Worm (Caenorhabditis elegans) whole organism, L4 larva: ENCODE results near the gene C37C3.1.

ENCODE experiments used
- F10B5.3 ChIP-seq: sonication (generic microtip); optimal IDR thresholded peaks from 2 replicates; lab custom pipeline; 2016; ENCODE audit warnings: mild to moderate bottlenecking, missing genetic modification characterization, missing compliant biosample characterization
- F26F4.8 ChIP-seq: fragments of 200-800 bp; sonication (Bioruptor generic); conservative IDR thresholded peaks from 2 replicates; pipeline ENCODE4 v1.3.6; 2022; ENCODE audit warnings: missing genetic modification characterization, missing compliant biosample characterization
- F44E2.7 ChIP-seq: fragments of 200-800 bp; sonication (Bioruptor generic); IDR thresholded peaks from 2 replicates; pipeline ENCODE4 v2.1.2; 2022; ENCODE audit warnings: missing genetic modification characterization, missing compliant biosample characterization
- Y105C5A.15 ChIP-seq: fragments of 200-800 bp; sonication (Bioruptor generic); IDR thresholded peaks from 2 replicates; pipeline ENCODE4 v1.3.6; 2022; ENCODE audit warnings: missing genetic modification characterization, missing compliant biosample characterization
- aha-1 ChIP-seq: fragments of 150-350 bp; peaks from one replicate; lab custom pipeline; 2014; ENCODE audit warnings: missing biosample characterization, missing genetic modification characterization
- aly-2 ChIP-seq: sonication (generic microtip); optimal IDR thresholded peaks from 2 replicates; lab custom pipeline; 2018; ENCODE audit warnings: missing biosample characterization, missing genetic modification characterization
- ama-1 ChIP-seq: fragments of 150-350 bp; optimal IDR thresholded peaks from 2 replicates; lab custom pipeline; 2014; ENCODE audit warnings: inconsistent platforms, mixed read lengths
- ceh-44 ChIP-seq: fragments of 200-800 bp; sonication (Bioruptor generic); IDR thresholded peaks from 2 replicates; pipeline ENCODE4 v1.3.6; 2022; ENCODE audit warnings: missing genetic modification reagents, missing genetic modification characterization, missing compliant biosample characterization
- cey-2 ChIP-seq: sonication (generic microtip); optimal IDR thresholded peaks from 3 replicates; lab custom pipeline; 2017; ENCODE audit warnings: missing genetic modification characterization, mild to moderate bottlenecking, missing compliant biosample characterization, antibody characterized with exemption, borderline replicate concordance; ENCODE audit not compliant: insufficient read depth
- daf-16 ChIP-seq, 3 experiments: sonication (generic microtip); optimal IDR thresholded peaks; 2 replicates each; lab custom pipeline; 2016 to 2017; ENCODE audit warnings: missing genetic modification characterization in 3 of 3, missing genetic modification reagents in 3 of 3, mild to moderate bottlenecking in 2 of 3, missing compliant biosample characterization in 2 of 3, missing biosample characterization in 1 of 3, moderate library complexity in 1 of 3
- daf-8 ChIP-seq: fragments of 200-800 bp; sonication (Bioruptor generic); IDR thresholded peaks from 2 replicates; pipeline ENCODE4 v1.3.6; 2022; ENCODE audit warnings: missing genetic modification characterization, missing compliant biosample characterization
- dmd-6 ChIP-seq: fragments of 200-800 bp; sonication (Bioruptor generic); IDR thresholded peaks from 2 replicates; pipeline ENCODE4 v1.3.6; 2022; ENCODE audit warnings: missing genetic modification reagents, missing genetic modification characterization, missing compliant biosample characterization
- dmd-8 ChIP-seq: fragments of 200-800 bp; sonication (Bioruptor generic); IDR thresholded peaks from 2 replicates; pipeline ENCODE4 v1.3.6; 2022; ENCODE audit warnings: missing genetic modification characterization, missing compliant biosample characterization
- dmd-9 ChIP-seq: fragments of 200-800 bp; sonication (Bioruptor generic); IDR thresholded peaks from 2 replicates; pipeline ENCODE4 v1.3.6; 2022; ENCODE audit warnings: missing genetic modification reagents, missing genetic modification characterization, missing compliant biosample characterization
- egl-27 ChIP-seq: sonication (generic microtip); optimal IDR thresholded peaks from 3 replicates; lab custom pipeline; 2017; ENCODE audit warnings: missing biosample characterization, missing genetic modification reagents, missing genetic modification characterization
- fkh-10 ChIP-seq: fragments of 150-350 bp; optimal IDR thresholded peaks from 2 replicates; lab custom pipeline; 2014; ENCODE audit warnings: missing biosample characterization, missing genetic modification reagents, missing genetic modification characterization
- fos-1 ChIP-seq: fragments of 150-350 bp; optimal IDR thresholded peaks from 2 replicates; lab custom pipeline; 2014; ENCODE audit warnings: missing biosample characterization, missing genetic modification characterization
- gei-8 ChIP-seq: fragments of 200-800 bp; sonication (Bioruptor generic); optimal IDR thresholded peaks from 2 replicates; lab custom pipeline; 2018; ENCODE audit warnings: mild to moderate bottlenecking, missing genetic modification characterization, missing compliant biosample characterization
- hif-1 ChIP-seq, 2 experiments: sonication (generic microtip); optimal IDR thresholded peaks; 2 replicates each; lab custom pipeline; 2016 to 2017; ENCODE audit warnings: missing compliant biosample characterization in 2 of 2, missing genetic modification characterization in 2 of 2, missing genetic modification reagents in 2 of 2, missing genotype in 2 of 2, mild to moderate bottlenecking in 1 of 2
- hlh-11 ChIP-seq: fragments of 200-800 bp; sonication (Bioruptor generic); optimal IDR thresholded peaks from 2 replicates; lab custom pipeline; 2018; ENCODE audit warnings: mild to moderate bottlenecking, missing genetic modification characterization, missing compliant biosample characterization
- hmg-1.1 ChIP-seq: fragments of 200-800 bp; sonication (Bioruptor generic); IDR thresholded peaks from 2 replicates; pipeline ENCODE4 v1.3.6; 2022; ENCODE audit warnings: missing genetic modification reagents, missing genetic modification characterization, missing compliant biosample characterization
- lim-7 ChIP-seq: fragments of 200-800 bp; sonication (Bioruptor generic); IDR thresholded peaks from 2 replicates; pipeline ENCODE4 v1.3.6; 2022; ENCODE audit warnings: missing genetic modification characterization, missing compliant biosample characterization
- lin-38 ChIP-seq: fragments of 200-800 bp; sonication (Bioruptor generic); IDR thresholded peaks from 2 replicates; pipeline ENCODE4 v1.3.6; 2022; ENCODE audit warnings: missing genetic modification reagents, missing genetic modification characterization, missing compliant biosample characterization
- lir-3 ChIP-seq: sonication (generic microtip); optimal IDR thresholded peaks from 2 replicates; lab custom pipeline; 2016; ENCODE audit warnings: mild to moderate bottlenecking, missing genetic modification characterization, missing compliant biosample characterization
- lsy-2 ChIP-seq, 2 experiments: fragments of 150-350 bp in 1 of 2; sonication (generic microtip) in 1 of 2; optimal IDR thresholded peaks; 2 replicates each; lab custom pipeline; 2014 to 2017; ENCODE audit warnings: missing biosample characterization in 2 of 2, missing genetic modification characterization in 2 of 2
- madf-5 ChIP-seq, 2 experiments: fragments of 200-800 bp; sonication (Bioruptor generic); IDR thresholded peaks; 2 replicates each; pipeline ENCODE4 v1.3.6; 2022; ENCODE audit warnings: missing compliant biosample characterization in 2 of 2, missing genetic modification characterization in 2 of 2
- madf-9 ChIP-seq: fragments of 200-800 bp; sonication (Bioruptor generic); conservative IDR thresholded peaks from 2 replicates; pipeline ENCODE4 v1.3.6; 2022; ENCODE audit warnings: missing genetic modification reagents, missing genetic modification characterization, missing compliant biosample characterization
- mep-1 ChIP-seq: fragments of 150-350 bp; sonication (generic microtip); optimal IDR thresholded peaks from 3 replicates; lab custom pipeline; 2014; ENCODE audit warnings: missing biosample characterization, missing genetic modification characterization
- mes-2 ChIP-seq: sonication (generic microtip); optimal IDR thresholded peaks from 2 replicates; lab custom pipeline; 2016; ENCODE audit warnings: missing genotype, mild to moderate bottlenecking, missing genetic modification characterization, missing compliant biosample characterization; ENCODE audit not compliant: poor library complexity, severe bottlenecking
- mxl-3 ChIP-seq: fragments of 200-800 bp; sonication (Bioruptor generic); optimal IDR thresholded peaks from 2 replicates; lab custom pipeline; 2018; ENCODE audit warnings: mild to moderate bottlenecking, missing genetic modification characterization, missing compliant biosample characterization
- nhr-111 ChIP-seq: fragments of 200-800 bp; sonication (Bioruptor generic); optimal IDR thresholded peaks from 2 replicates; lab custom pipeline; 2018; ENCODE audit warnings: mild to moderate bottlenecking, missing genetic modification characterization, missing compliant biosample characterization
- nhr-25 ChIP-seq: sonication (generic microtip); optimal IDR thresholded peaks from 2 replicates; lab custom pipeline; 2017; ENCODE audit warnings: missing genetic modification characterization, mild to moderate bottlenecking, missing compliant biosample characterization, antibody characterized with exemption, moderate library complexity, borderline replicate concordance; ENCODE audit not compliant: insufficient read depth
- nhr-28 ChIP-seq: fragments of 150-350 bp; optimal IDR thresholded peaks from 2 replicates; lab custom pipeline; 2014; ENCODE audit warnings: missing biosample characterization, missing genetic modification characterization
- nhr-42 ChIP-seq: fragments of 200-800 bp; sonication (Bioruptor generic); IDR thresholded peaks from 2 replicates; pipeline ENCODE4 v1.3.6; 2022; ENCODE audit warnings: missing genetic modification characterization, missing compliant biosample characterization
- nhr-48 ChIP-seq: sonication (generic microtip); optimal IDR thresholded peaks from 2 replicates; lab custom pipeline; 2016; ENCODE audit warnings: mild to moderate bottlenecking, missing genetic modification characterization, missing compliant biosample characterization
- nhr-77 ChIP-seq: fragments of 150-350 bp; optimal IDR thresholded peaks from 2 replicates; lab custom pipeline; 2014; ENCODE audit warnings: missing biosample characterization, missing genetic modification characterization
- php-3 ChIP-seq: fragments of 200-800 bp; sonication (Bioruptor generic); IDR thresholded peaks from 2 replicates; pipeline ENCODE4 v1.3.6; 2022; ENCODE audit warnings: missing genetic modification reagents, missing genetic modification characterization, missing compliant biosample characterization
- saeg-2 ChIP-seq: fragments of 200-800 bp; sonication (Bioruptor generic); IDR thresholded peaks from 2 replicates; pipeline ENCODE4 v1.3.6; 2022; ENCODE audit warnings: missing genetic modification reagents, missing genetic modification characterization, missing compliant biosample characterization
- snpc-1.2 ChIP-seq: fragments of 200-800 bp; sonication (Bioruptor generic); IDR thresholded peaks from 2 replicates; pipeline ENCODE4 v1.3.6; 2022; ENCODE audit warnings: missing genetic modification reagents, missing genetic modification characterization, missing compliant biosample characterization
- tag-97 ChIP-seq: fragments of 200-800 bp; sonication (Bioruptor generic); IDR thresholded peaks from 2 replicates; pipeline ENCODE4 v1.3.6; 2022; ENCODE audit warnings: missing genetic modification characterization, missing compliant biosample characterization
- unc-62 ChIP-seq, 3 experiments: fragments of 150-350 bp in 1 of 3; sonication (generic microtip); optimal IDR thresholded peaks in 2 of 3; peaks in 1 of 3; 1 replicate in 1 of 3; 2 replicates in 2 of 3; lab custom pipeline; 2014 to 2017; ENCODE audit warnings: missing biosample characterization in 3 of 3, missing genetic modification characterization in 3 of 3, missing genetic modification reagents in 3 of 3, missing genotype in 1 of 3
- zag-1 ChIP-seq: fragments of 150-350 bp; optimal IDR thresholded peaks from 2 replicates; lab custom pipeline; 2014; ENCODE audit warnings: missing biosample characterization, missing genetic modification characterization
- zfp-3 ChIP-seq: fragments of 200-800 bp; sonication (Bioruptor generic); conservative IDR thresholded peaks from 2 replicates; pipeline ENCODE4 v1.3.6; 2022; ENCODE audit warnings: missing genetic modification reagents, missing genetic modification characterization, missing compliant biosample characterization
- zip-2 ChIP-seq: fragments of 150-350 bp; optimal IDR thresholded peaks from 2 replicates; lab custom pipeline; 2014; ENCODE audit warnings: missing biosample characterization, missing genetic modification characterization
- ztf-7 ChIP-seq: fragments of 150-350 bp; optimal IDR thresholded peaks from 2 replicates; lab custom pipeline; 2014; ENCODE audit warnings: missing biosample characterization, missing genetic modification characterization

Gene C37C3.1

ce11 chrV:7847170-7847569 is 10.6 kb upstream of the C37C3.1 start, which contains the start of gene memo-1:
TSS of gene memo-1 (minus strand) at chrV:7847171.
- 0 out of 2 replicates have a peak, but pooled peaks have one; percentile 9 for TF ChIP-seq dmd-6 (GFP tag; lab: Robert Waterston, UW)
- TF ChIP-seq unc-62 (GFP tag; optimal IDR thresholded peaks at IDR 0.05 in 1 of 2; lab: Kevin White, UChicago) = peak in 1 of 2 experiments; percentile 89
- no peak for TF ChIP-seq unc-62 (tag; optimal IDR thresholded peaks at IDR 0.05; lab: Kevin White, UChicago)
- no peak for TF ChIP-seq dmd-8 (GFP tag; lab: Robert Waterston, UW)
- TF ChIP-seq lin-38 (GFP tag; lab: Robert Waterston, UW) = 0 out of 2 replicates have a peak, but pooled peaks have one; percentile 17
- peak; percentile 33 for TF ChIP-seq aha-1 (tag; lab: Kevin White, UChicago)

ce11 chrV:7847687-7848086 is 10.1 kb upstream of the C37C3.1 start:
- TF ChIP-seq daf-16 (GFP tag; optimal IDR thresholded peaks at IDR 0.05; lab: Kevin White, UChicago) (no peak), daf-16 (tag; optimal IDR thresholded peaks at IDR 0.05; lab: Kevin White, UChicago) (peak; percentile 74), F10B5.3 (tag; lab: Kevin White, UChicago) (no peak)

- TF ChIP-seq mes-2 (tag; lab: Kevin White, UChicago) = peak; percentile 42
- TF ChIP-seq nhr-25 (tag; lab: Kevin White, UChicago) = no peak
- peak; percentile 57 for TF ChIP-seq hmg-1.1 (GFP tag; lab: Robert Waterston, UW)
- no peak for TF ChIP-seq fkh-10 (GFP tag; lab: Kevin White, UChicago)
- TF ChIP-seq nhr-111 (GFP tag; lab: Kevin White, UChicago) = no peak
- peak in 1 of 2 experiments; percentile 39 for TF ChIP-seq hif-1 (tag; optimal IDR thresholded peaks at IDR 0.05; lab: Kevin White, UChicago)
- no peak for TF ChIP-seq lim-7 (GFP tag; lab: Robert Waterston, UW)
- TF ChIP-seq F44E2.7 (GFP tag; lab: Robert Waterston, UW) = no peak
- TF ChIP-seq Y105C5A.15 = no peak
- no peak for TF ChIP-seq unc-62 (GFP tag; optimal IDR thresholded peaks at IDR 0.05 in 1 of 2; lab: Kevin White, UChicago)
- TF ChIP-seq unc-62 (tag; optimal IDR thresholded peaks at IDR 0.05; lab: Kevin White, UChicago) = no peak
- peak; percentile 29 for TF ChIP-seq nhr-77 (tag; lab: Kevin White, UChicago)
- peak; percentile 30 for TF ChIP-seq ztf-7 (tag; lab: Kevin White, UChicago)
- no peak for TF ChIP-seq tag-97 (GFP tag; lab: Robert Waterston, UW)
- TF ChIP-seq madf-9 (GFP tag; lab: Robert Waterston, UW) = 0 out of 2 replicates have a peak, but pooled peaks have one; percentile 25
- TF ChIP-seq aly-2 = no peak
- no peak for TF ChIP-seq zag-1 (tag; lab: Kevin White, UChicago)
- TF ChIP-seq hlh-11 = peak; percentile 86
- TF ChIP-seq mep-1 (tag; lab: Kevin White, UChicago) = peak; percentile 26
- TF ChIP-seq daf-8 (GFP tag; lab: Robert Waterston, UW) = no peak
- TF ChIP-seq php-3 = peak; percentile 54; the same call in 1 of the 2 replicates
- no peak for TF ChIP-seq lir-3
- peak; percentile 43 for TF ChIP-seq nhr-28 (tag; lab: Kevin White, UChicago)
- TF ChIP-seq egl-27 (tag; lab: Kevin White, UChicago) = no peak
- no peak for TF ChIP-seq gei-8 (GFP tag; lab: Kevin White, UChicago)
- no peak for TF ChIP-seq snpc-1.2 (GFP tag; lab: Robert Waterston, UW)
- no peak for TF ChIP-seq ceh-44 (GFP tag; lab: Robert Waterston, UW)
- peak; percentile 42 for TF ChIP-seq dmd-6 (GFP tag; lab: Robert Waterston, UW)
- peak in 1 of 2 experiments; percentile 16 for TF ChIP-seq lsy-2 (tag; optimal IDR thresholded peaks at IDR 0.05; lab: Kevin White, UChicago)
- TF ChIP-seq zfp-3 (GFP tag; lab: Robert Waterston, UW) = no peak
- no peak for TF ChIP-seq saeg-2
- TF ChIP-seq mxl-3 = peak; percentile 74
- TF ChIP-seq dmd-8 (GFP tag; lab: Robert Waterston, UW) = no peak
- TF ChIP-seq F26F4.8 (GFP tag; lab: Robert Waterston, UW) = no peak
- no peak for TF ChIP-seq madf-5 (GFP tag; IDR thresholded peaks at IDR 0.05; lab: Robert Waterston, UW)
- TF ChIP-seq zip-2 (tag; lab: Kevin White, UChicago) = no peak
- TF ChIP-seq cey-2 (tag; lab: Kevin White, UChicago) = no peak
- no peak for TF ChIP-seq fos-1 (tag; lab: Kevin White, UChicago)
- no peak for TF ChIP-seq nhr-42 (GFP tag; lab: Robert Waterston, UW)
- TF ChIP-seq ama-1 = no peak
- no peak for TF ChIP-seq dmd-9
- TF ChIP-seq nhr-48 (tag; lab: Kevin White, UChicago) = no peak
- TF ChIP-seq F10B5.3 (tag; lab: Kevin White, UChicago) = no peak
These were observed 9.5 kb upstream of the C37C3.1 start for ce11 chrV:7848251-7848650.
